Worm (Caenorhabditis elegans): ENCODE measurements around the gene abhd-5.1.

ce11 chrV:4889477-4889876 lies 42.0 kb downstream of the abhd-5.1 start, which contains the start of gene ugt-12:
- TF ChIP-seq B0310.2 (tag; optimal IDR thresholded peaks at IDR 0.05): no peak
- no peak for TF ChIP-seq hmg-4 (GFP tag; optimal IDR thresholded peaks at IDR 0.05)
- TF ChIP-seq ama-1 (optimal IDR thresholded peaks at IDR 0.05): no peak

All from whole organism, early embryonic.